Worm (Caenorhabditis elegans) whole organism, late embryonic: ENCODE results near the gene C09G5.13.

Experiments used
- Y22D7AL.16 ChIP-seq: sonication (generic microtip); optimal IDR thresholded peaks from 2 replicates; lab custom pipeline; 2016; ENCODE audit warnings: missing genetic modification characterization, missing compliant biosample characterization
- pqm-1 ChIP-seq: sonication (generic microtip); optimal IDR thresholded peaks from 2 replicates; lab custom pipeline; 2016; ENCODE audit warnings: missing genetic modification characterization, missing compliant biosample characterization
- unc-55 ChIP-seq: sonication (generic microtip); optimal IDR thresholded peaks from 2 replicates; lab custom pipeline; 2017; ENCODE audit warnings: missing biosample characterization, missing genetic modification reagents, missing genetic modification characterization

ce11 chrII:10680130-10680529 lies 37.1 kb upstream of the C09G5.13 start:
- TF ChIP-seq Y22D7AL.16: no peak
- no peak for TF ChIP-seq pqm-1 (tag; lab: Kevin White, UChicago)
- TF ChIP-seq unc-55 (GFP tag; lab: Kevin White, UChicago): no peak
